Worm (Caenorhabditis elegans) whole organism, L4/young adult: Measurements from ENCODE around the gene adah-1.

Experiments used
- dao-5 ChIP-seq: sonication (generic microtip); optimal IDR thresholded peaks from 2 replicates; lab custom pipeline; 2016; ENCODE audit warnings: missing genotype, missing genetic modification characterization, moderate library complexity, missing compliant biosample characterization
- him-1 ChIP-seq: sonication (generic microtip); optimal IDR thresholded peaks from 2 replicates; lab custom pipeline; 2016; ENCODE audit warnings: missing genotype, missing genetic modification reagents, missing genetic modification characterization, missing compliant biosample characterization

ce11 chrIV:7075063-7075462 lies 51.1 kb downstream of the adah-1 start, which contains the start of gene srg-50:
- TF ChIP-seq dao-5 (tag; lab: Kevin White, UChicago) (no peak), him-1 (tag; lab: Kevin White, UChicago) (no peak)
